Worm (Caenorhabditis elegans) whole organism, mixed stage, embryonic: ENCODE data around the gene ZK742.4.

ENCODE experiments used
- flh-1 ChIP-seq: fragments of 200-800 bp; sonication (Bioruptor generic); optimal IDR thresholded peaks from 2 replicates; lab custom pipeline; 2018; ENCODE audit warnings: mild to moderate bottlenecking, missing genetic modification characterization, moderate library complexity, missing compliant biosample characterization
- ham-2 ChIP-seq: fragments of 200-800 bp; sonication (Bioruptor generic); optimal IDR thresholded peaks from 2 replicates; lab custom pipeline; 2018; ENCODE audit warnings: mild to moderate bottlenecking, missing genetic modification characterization, missing compliant biosample characterization
- mep-1 ChIP-seq: fragments of 150-350 bp; optimal IDR thresholded peaks from 2 replicates; lab custom pipeline; 2017; ENCODE audit warnings: missing biosample characterization, missing genetic modification reagents, missing genetic modification characterization, inconsistent platforms
- nhr-237 ChIP-seq: fragments of 150-350 bp; optimal IDR thresholded peaks from 2 replicates; lab custom pipeline; 2014; ENCODE audit warnings: missing biosample characterization, missing genetic modification characterization
- sem-2 ChIP-seq: fragments of 200-800 bp; sonication (Bioruptor generic); optimal IDR thresholded peaks from 2 replicates; lab custom pipeline; 2018; ENCODE audit warnings: mild to moderate bottlenecking, missing genetic modification characterization, missing compliant biosample characterization
- unc-39 ChIP-seq: fragments of 150-350 bp; optimal IDR thresholded peaks from 2 replicates; lab custom pipeline; 2014; ENCODE audit warnings: missing biosample characterization, missing genetic modification characterization
- ztf-11 ChIP-seq: fragments of 150-350 bp; optimal IDR thresholded peaks from 2 replicates; lab custom pipeline; 2014; ENCODE audit warnings: missing biosample characterization, missing genetic modification characterization

ce11 chrV:7842228-7842627 lies 30.6 kb upstream of the ZK742.4 start, which contains the start of gene grd-8:
- no peak for TF ChIP-seq ztf-11
- TF ChIP-seq ham-2 (GFP tag; lab: Kevin White, UChicago) = no peak
- TF ChIP-seq nhr-237 (tag; lab: Kevin White, UChicago) = no peak
- no peak for TF ChIP-seq unc-39 (tag; lab: Kevin White, UChicago)
- TF ChIP-seq flh-1 = no peak
- TF ChIP-seq sem-2 (GFP tag; lab: Kevin White, UChicago) = no peak
- TF ChIP-seq mep-1 (tag; lab: Kevin White, UChicago) = no peak
